Fruit fly (Drosophila melanogaster) whole organism, embryonic: ENCODE data around the gene CG14190.

Source experiments
- Aef1 ChIP-seq: fragments of 200-800 bp; sonication (Bioruptor generic); IDR thresholded peaks from 3 replicates; pipeline ENCODE4 v1.3.6; 2022; ENCODE audit warnings: missing biosample characterization, missing genetic modification characterization
- CG1024 ChIP-seq: fragments of 200-800 bp; sonication (Bioruptor generic); IDR thresholded peaks from 2 replicates; pipeline ENCODE4 v1.3.6; 2022; ENCODE audit warnings: missing biosample characterization, missing genetic modification characterization
- CG12219 ChIP-seq: fragments of 200-800 bp; sonication (Bioruptor generic); optimal IDR thresholded peaks from 3 replicates; lab custom pipeline; 2018; ENCODE audit warnings: missing biosample characterization, mild to moderate bottlenecking, missing genetic modification characterization
- CG12744 ChIP-seq: fragments of 200-800 bp; sonication (Bioruptor generic); optimal IDR thresholded peaks from 2 replicates; lab custom pipeline; 2016; ENCODE audit warnings: missing biosample characterization, missing genetic modification characterization
- CG13624 ChIP-seq: fragments of 200-800 bp; sonication (Bioruptor generic); optimal IDR thresholded peaks from 2 replicates; lab custom pipeline; 2016; ENCODE audit warnings: missing biosample characterization, missing genetic modification characterization
- CG13894 ChIP-seq: fragments of 200-800 bp; sonication (Bioruptor generic); optimal IDR thresholded peaks from 3 replicates; lab custom pipeline; 2018; ENCODE audit warnings: missing biosample characterization, mild to moderate bottlenecking, missing genetic modification characterization, moderate library complexity
- CG14014 ChIP-seq: fragments of 200-800 bp; sonication (Bioruptor generic); IDR thresholded peaks from 2 replicates; pipeline ENCODE4 v1.3.6; 2022; ENCODE audit warnings: missing biosample characterization, missing genetic modification characterization
- CG1602 ChIP-seq: fragments of 200-800 bp; sonication (Bioruptor generic); optimal IDR thresholded peaks from 3 replicates; lab custom pipeline; 2016; ENCODE audit warnings: missing biosample characterization, missing genetic modification characterization
- CG17359 ChIP-seq: fragments of 200-800 bp; sonication (Bioruptor generic); optimal IDR thresholded peaks from 3 replicates; lab custom pipeline; 2018; ENCODE audit warnings: missing biosample characterization, mild to moderate bottlenecking, missing genetic modification characterization, moderate library complexity
- CG32532 ChIP-seq: fragments of 200-800 bp; sonication (Bioruptor generic); IDR thresholded peaks from 2 replicates; pipeline ENCODE4 v1.3.6; 2022; ENCODE audit warnings: missing biosample characterization, missing genetic modification characterization
- CG3281 ChIP-seq: fragments of 200-800 bp; sonication (Bioruptor generic); optimal IDR thresholded peaks from 3 replicates; lab custom pipeline; 2017; ENCODE audit warnings: missing biosample characterization, mild to moderate bottlenecking, missing genetic modification characterization
- CG3726 ChIP-seq: fragments of 200-800 bp; sonication (Bioruptor generic); IDR thresholded peaks from 3 replicates; pipeline ENCODE4, ENCODE4 v1.3.6; 2022; ENCODE audit warnings: missing biosample characterization, missing genetic modification characterization
- CG3847 ChIP-seq: fragments of 200-800 bp; sonication (Bioruptor generic); IDR thresholded peaks from 2 replicates; pipeline ENCODE4 v1.3.6; 2022; ENCODE audit warnings: missing biosample characterization, missing genetic modification characterization
- CG4404 ChIP-seq: fragments of 200-800 bp; sonication (Bioruptor generic); IDR thresholded peaks from 2 replicates; pipeline ENCODE4 v1.3.6; 2022; ENCODE audit warnings: missing biosample characterization, missing genetic modification characterization
- CG6175 ChIP-seq: fragments of 200-800 bp; sonication (Bioruptor generic); IDR thresholded peaks from 3 replicates; pipeline ENCODE4 v1.3.6; 2022; ENCODE audit warnings: missing biosample characterization, missing genetic modification characterization
- CG6791 ChIP-seq: fragments of 200-800 bp; sonication (Bioruptor generic); IDR thresholded peaks from 3 replicates; pipeline ENCODE4 v1.3.6; 2022; ENCODE audit warnings: missing biosample characterization, missing genetic modification characterization; ENCODE audit not compliant: partially characterized antibody
- CG7928 ChIP-seq: fragments of 200-800 bp; sonication (Bioruptor generic); optimal IDR thresholded peaks from 2 replicates; lab custom pipeline; 2017; ENCODE audit warnings: missing biosample characterization, mild to moderate bottlenecking, missing genetic modification characterization
- CHES-1-like ChIP-seq: fragments of 200-800 bp; sonication (Bioruptor generic); optimal IDR thresholded peaks from 2 replicates; lab custom pipeline; 2016; ENCODE audit warnings: missing biosample characterization, missing genetic modification characterization
- CTCF ChIP-seq: fragments of 200-800 bp; sonication (Bioruptor generic); optimal IDR thresholded peaks from 2 replicates; lab custom pipeline; 2017; ENCODE audit warnings: missing biosample characterization, mild to moderate bottlenecking, missing genetic modification characterization, moderate library complexity
- Fer2 ChIP-seq: fragments of 200-800 bp; sonication (Bioruptor generic); optimal IDR thresholded peaks from 2 replicates; lab custom pipeline; 2018; ENCODE audit warnings: missing biosample characterization, mild to moderate bottlenecking, missing genetic modification characterization, moderate library complexity
- Hey ChIP-seq: fragments of 200-800 bp; sonication (Bioruptor generic); optimal IDR thresholded peaks from 3 replicates; lab custom pipeline; 2018; ENCODE audit warnings: missing biosample characterization, mild to moderate bottlenecking, missing genetic modification characterization
- Lpt ChIP-seq: fragments of >200 bp; optimal IDR thresholded peaks from 2 replicates; lab custom pipeline; 2018; ENCODE audit warnings: missing biosample characterization, missing genetic modification characterization
- Nf-YA ChIP-seq: fragments of 200-800 bp; sonication (Bioruptor generic); IDR thresholded peaks from 2 replicates; pipeline ENCODE4 v1.3.6; 2022; ENCODE audit warnings: missing biosample characterization, missing genetic modification characterization
- Sox102F ChIP-seq: fragments of 200-800 bp; sonication (Bioruptor generic); optimal IDR thresholded peaks from 2 replicates; lab custom pipeline; 2018; ENCODE audit warnings: missing biosample characterization, mild to moderate bottlenecking, missing genetic modification characterization, moderate library complexity
- TFAM ChIP-seq: fragments of 200-800 bp; sonication (Bioruptor generic); optimal IDR thresholded peaks from 2 replicates; lab custom pipeline; 2017; ENCODE audit warnings: missing biosample characterization, missing genetic modification characterization, inconsistent platforms
- abd-A ChIP-seq: fragments of 200-800 bp; sonication (Bioruptor generic); optimal IDR thresholded peaks from 3 replicates; lab custom pipeline; 2019; ENCODE audit warnings: missing biosample characterization, mild to moderate bottlenecking, missing genetic modification characterization, moderate library complexity
- al ChIP-seq: fragments of 200-800 bp; sonication (Bioruptor generic); IDR thresholded peaks from 2 replicates; pipeline ENCODE4 v1.3.6; 2022; ENCODE audit warnings: missing biosample characterization, missing genetic modification characterization
- ara ChIP-seq: fragments of 200-800 bp; sonication (Bioruptor generic); IDR thresholded peaks from 2 replicates; pipeline ENCODE4 v1.3.6; 2022; ENCODE audit warnings: missing biosample characterization, missing genetic modification characterization
- bab2 ChIP-seq: fragments of 200-800 bp; sonication (Bioruptor generic); optimal IDR thresholded peaks from 2 replicates; lab custom pipeline; 2016; ENCODE audit warnings: missing biosample characterization, missing genetic modification characterization
- bcd ChIP-seq: fragments of 200-800 bp; sonication (Bioruptor generic); optimal IDR thresholded peaks from 2 replicates; lab custom pipeline; 2017; ENCODE audit warnings: missing biosample characterization, mild to moderate bottlenecking, missing genetic modification characterization
- cg ChIP-seq: fragments of 200-800 bp; sonication (Bioruptor generic); optimal IDR thresholded peaks from 3 replicates; lab custom pipeline; 2019; ENCODE audit warnings: missing biosample characterization, mild to moderate bottlenecking, missing genetic modification characterization, moderate library complexity
- corto ChIP-seq: fragments of 200-800 bp; sonication (Bioruptor generic); optimal IDR thresholded peaks from 2 replicates; lab custom pipeline; 2016; ENCODE audit warnings: missing biosample characterization, mild to moderate bottlenecking, missing genetic modification characterization, moderate library complexity
- disco-r ChIP-seq: fragments of 200-800 bp; sonication (Bioruptor generic); optimal IDR thresholded peaks from 2 replicates; lab custom pipeline; 2016; ENCODE audit warnings: missing biosample characterization, missing genetic modification characterization
- ewg ChIP-seq: fragments of 200-800 bp; sonication (Bioruptor generic); optimal IDR thresholded peaks from 3 replicates; lab custom pipeline; 2017; ENCODE audit warnings: mild to moderate bottlenecking, missing biosample characterization, missing genetic modification reagents, missing genetic modification characterization
- fd102C ChIP-seq: fragments of 200-800 bp; sonication (Bioruptor generic); optimal IDR thresholded peaks from 2 replicates; lab custom pipeline; 2018; ENCODE audit warnings: missing biosample characterization, mild to moderate bottlenecking, missing genetic modification characterization, moderate library complexity
- fu2 ChIP-seq: fragments of 200-800 bp; sonication (Bioruptor generic); optimal IDR thresholded peaks from 2 replicates; lab custom pipeline; 2016; ENCODE audit warnings: missing biosample characterization, missing genetic modification characterization
- gfzf ChIP-seq: fragments of 200-800 bp; sonication (Bioruptor generic); optimal IDR thresholded peaks from 2 replicates; lab custom pipeline; 2016; ENCODE audit warnings: missing biosample characterization, mild to moderate bottlenecking, missing genetic modification characterization, moderate library complexity
- ham ChIP-seq: fragments of 200-800 bp; sonication (Bioruptor generic); IDR thresholded peaks from 2 replicates; pipeline ENCODE4 v1.3.6; 2022; ENCODE audit warnings: missing biosample characterization, missing genetic modification characterization
- hbn ChIP-seq: fragments of 200-800 bp; sonication (Bioruptor generic); IDR thresholded peaks from 2 replicates; pipeline ENCODE4 v1.3.6; 2022; ENCODE audit warnings: missing biosample characterization, missing genetic modification characterization; ENCODE audit not compliant: partially characterized antibody
- hth ChIP-seq: fragments of >200 bp; optimal IDR thresholded peaks from 2 replicates; lab custom pipeline; 2017; ENCODE audit warnings: inconsistent platforms
- kah ChIP-seq: fragments of 200-800 bp; sonication (Bioruptor generic); optimal IDR thresholded peaks from 2 replicates; lab custom pipeline; 2018; ENCODE audit warnings: missing biosample characterization, mild to moderate bottlenecking, missing genetic modification characterization
- lov ChIP-seq, 2 experiments: fragments of 200-800 bp in 1 of 2; fragments of >200 bp in 1 of 2; sonication (Bioruptor generic) in 1 of 2; IDR thresholded peaks in 1 of 2; optimal IDR thresholded peaks in 1 of 2; 2 replicates in 1 of 2; 3 replicates in 1 of 2; pipeline versions ENCODE4 v1.3.6 to Lab custom; 2017 to 2022; ENCODE audit warnings: missing biosample characterization in 1 of 2, missing genetic modification characterization in 1 of 2
- nerfin-2 ChIP-seq: fragments of 200-800 bp; sonication (Bioruptor generic); IDR thresholded peaks from 2 replicates; pipeline ENCODE4 v1.3.6; 2022; ENCODE audit warnings: missing biosample characterization, missing genetic modification characterization; ENCODE audit not compliant: partially characterized antibody
- otp ChIP-seq: fragments of 200-800 bp; sonication (Bioruptor generic); IDR thresholded peaks from 3 replicates; pipeline ENCODE4, ENCODE4 v1.3.6; 2022; ENCODE audit warnings: missing biosample characterization, missing genetic modification characterization
- pan ChIP-seq, 4 experiments: fragments of >200 bp in 3 of 4; fragments of 200-800 bp in 1 of 4; sonication (Bioruptor generic) in 1 of 4; optimal IDR thresholded peaks in 3 of 4; IDR thresholded peaks in 1 of 4; 2 replicates each; pipeline versions ENCODE4 v1.3.6 to Lab custom; 2017 to 2022; ENCODE audit warnings: missing biosample characterization in 2 of 4, missing genetic modification characterization in 2 of 4, mixed read lengths in 1 of 4
- pita ChIP-seq: fragments of 200-800 bp; sonication (Bioruptor generic); optimal IDR thresholded peaks from 2 replicates; lab custom pipeline; 2017; ENCODE audit warnings: missing biosample characterization, mild to moderate bottlenecking, missing genetic modification characterization
- pnt ChIP-seq: fragments of 200-800 bp; sonication (Bioruptor generic); optimal IDR thresholded peaks from 3 replicates; lab custom pipeline; 2016; ENCODE audit warnings: missing biosample characterization, missing genetic modification characterization
- pzg ChIP-seq: fragments of 200-800 bp; sonication (Bioruptor generic); optimal IDR thresholded peaks from 3 replicates; lab custom pipeline; 2018; ENCODE audit warnings: missing biosample characterization, mild to moderate bottlenecking, missing genetic modification characterization, moderate library complexity
- sr ChIP-seq: fragments of 200-800 bp; sonication (Bioruptor generic); IDR thresholded peaks from 3 replicates; pipeline ENCODE4 v1.3.6; 2022; ENCODE audit warnings: missing biosample characterization, missing genetic modification characterization

The CG14190 gene

dm6 chrX:19018102-19018814, 38.5 kb upstream of the CG14190 start (continued):
- TF ChIP-seq ewg (GFP tag; lab: Kevin White, UChicago) (peak; percentile 74), Fer2 (tag; lab: Kevin White, UChicago) (peak; percentile 58), CG4404 (peak; percentile 71), CG17359 (tag; lab: Kevin White, UChicago) (peak; percentile 83), CG3847 (GFP tag; lab: Robert Waterston, UW) (peak; percentile 71), Aef1 (GFP tag; lab: Robert Waterston, UW) (peak; percentile 71), CG14014 (peak; percentile 77), CG1024 (GFP tag; lab: Robert Waterston, UW) (peak; percentile 71), fu2 (GFP tag; lab: Kevin White, UChicago) (peak; percentile 65), kah (peak; percentile 51), lov (optimal IDR thresholded peaks at IDR 0.05; lab: Kevin White, UChicago) (no peak), lov (GFP tag; IDR thresholded peaks at IDR 0.05; lab: Robert Waterston, UW) (peak; percentile 79; the same call in 1 of the 3 replicates), ham (GFP tag; lab: Robert Waterston, UW) (no peak), fd102C (GFP tag; lab: Kevin White, UChicago) (no peak), CG13894 (peak; percentile 64), hbn (GFP tag; lab: Robert Waterston, UW) (no peak), pita (no peak), pan (optimal IDR thresholded peaks at IDR 0.05; lab: Kevin White, UChicago) (no peak), pan (GFP tag; optimal IDR thresholded peaks at IDR 0.05 in 1 of 2, IDR thresholded peaks at IDR 0.05 in 1 of 2) (peak in 1 of 2 experiments; percentile 85), CG1602 (GFP tag; lab: Kevin White, UChicago) (peak; percentile 72), sr (GFP tag; lab: Robert Waterston, UW) (peak; percentile 52; the same call in 1 of the 3 replicates), disco-r (GFP tag; lab: Kevin White, UChicago) (peak; percentile 50), nerfin-2 (GFP tag; lab: Robert Waterston, UW) (no peak), Sox102F (GFP tag; lab: Kevin White, UChicago) (peak; percentile 79), Lpt (GFP tag; lab: Kevin White, UChicago) (no peak), Nf-YA (GFP tag; lab: Robert Waterston, UW) (no peak; the same call in 1 of the 2 replicates), al (GFP tag; lab: Robert Waterston, UW) (peak; percentile 18; the same call in 1 of the 2 replicates), CG13624 (GFP tag; lab: Kevin White, UChicago) (peak; percentile 70), cg (no peak), CG3726 (GFP tag; lab: Robert Waterston, UW) (0 out of 3 replicates have a peak, but pooled peaks have one; percentile 45), otp (GFP tag; lab: Robert Waterston, UW) (peak; percentile 74; the same call in 2 of the 3 replicates), pnt (GFP tag; lab: Kevin White, UChicago) (peak; percentile 85), abd-A (tag; lab: Kevin White, UChicago) (peak; percentile 58), Hey (tag; lab: Kevin White, UChicago) (peak; percentile 51), TFAM (GFP tag; lab: Kevin White, UChicago) (no peak), CG32532 (peak; percentile 82), bab2 (peak; percentile 85), ara (GFP tag; lab: Robert Waterston, UW) (peak; percentile 82; the same call in 1 of the 2 replicates), CG6791 (GFP tag; lab: Robert Waterston, UW) (no peak), gfzf (GFP tag; lab: Kevin White, UChicago) (no peak), CG12219 (GFP tag; lab: Kevin White, UChicago) (peak; percentile 87), CTCF (GFP tag; lab: Kevin White, UChicago) (peak; percentile 5), corto (GFP tag; lab: Kevin White, UChicago) (no peak), pzg (GFP tag; lab: Kevin White, UChicago) (no peak), CG6175 (GFP tag; lab: Robert Waterston, UW) (0 out of 3 replicates have a peak, but pooled peaks have one; percentile 42), bcd (GFP tag; lab: Kevin White, UChicago) (peak; percentile 82), CHES-1-like (peak; percentile 58), CG3281 (GFP tag; lab: Kevin White, UChicago) (peak; percentile 72), CG7928 (GFP tag; lab: Kevin White, UChicago) (no peak), CG12744 (GFP tag; lab: Kevin White, UChicago) (peak; percentile 41), hth (lab: Kevin White, UChicago) (no peak)
